Fruit fly (Drosophila melanogaster) whole organism, embryonic: ENCODE data around the gene sti.

Experiments used
- Atf6 ChIP-seq: fragments of 200-800 bp; sonication (Bioruptor generic); IDR thresholded peaks from 2 replicates; pipeline ENCODE4 v1.3.6; 2022; ENCODE audit warnings: missing biosample characterization, missing genetic modification characterization
- CG10267 ChIP-seq: fragments of 200-800 bp; sonication (Bioruptor generic); optimal IDR thresholded peaks from 2 replicates; lab custom pipeline; 2018; ENCODE audit warnings: missing biosample characterization, mild to moderate bottlenecking, missing genetic modification characterization, moderate library complexity
- CG10543 ChIP-seq: fragments of 200-800 bp; sonication (Bioruptor generic); optimal IDR thresholded peaks from 3 replicates; lab custom pipeline; 2017; ENCODE audit warnings: missing biosample characterization, mild to moderate bottlenecking, missing genetic modification characterization, moderate library complexity
- CG11398 ChIP-seq: fragments of 200-800 bp; sonication (Bioruptor generic); optimal IDR thresholded peaks from 2 replicates; lab custom pipeline; 2016; ENCODE audit warnings: missing biosample characterization, missing genetic modification characterization
- CG12769 ChIP-seq: fragments of 200-800 bp; sonication (Bioruptor generic); optimal IDR thresholded peaks from 2 replicates; lab custom pipeline; 2019; ENCODE audit warnings: missing biosample characterization, mild to moderate bottlenecking, missing genetic modification characterization, moderate library complexity
- CG14441 ChIP-seq: fragments of 200-800 bp; sonication (Bioruptor generic); IDR thresholded peaks from 2 replicates; pipeline ENCODE4 v1.3.6; 2022; ENCODE audit warnings: missing biosample characterization, missing genetic modification characterization
- CG15073 ChIP-seq: fragments of 200-800 bp; sonication (Bioruptor generic); optimal IDR thresholded peaks from 2 replicates; lab custom pipeline; 2016; ENCODE audit warnings: missing biosample characterization, missing genetic modification characterization
- CG15269 ChIP-seq: fragments of 200-800 bp; sonication (Bioruptor generic); optimal IDR thresholded peaks from 2 replicates; lab custom pipeline; 2018; ENCODE audit warnings: missing biosample characterization, mild to moderate bottlenecking, missing genetic modification characterization, moderate library complexity
- CG17359 ChIP-seq: fragments of 200-800 bp; sonication (Bioruptor generic); optimal IDR thresholded peaks from 3 replicates; lab custom pipeline; 2018; ENCODE audit warnings: missing biosample characterization, mild to moderate bottlenecking, missing genetic modification characterization, moderate library complexity
- CG1832 ChIP-seq: fragments of 200-800 bp; sonication (Bioruptor generic); optimal IDR thresholded peaks from 2 replicates; lab custom pipeline; 2017; ENCODE audit warnings: missing biosample characterization, mild to moderate bottlenecking, missing genetic modification characterization, inconsistent platforms
- CG2678 ChIP-seq: fragments of 200-800 bp; sonication (Bioruptor generic); optimal IDR thresholded peaks from 3 replicates; lab custom pipeline; 2019; ENCODE audit warnings: missing biosample characterization, mild to moderate bottlenecking, missing genetic modification characterization, moderate library complexity
- CG2875 ChIP-seq: fragments of 200-800 bp; sonication (Bioruptor generic); optimal IDR thresholded peaks from 2 replicates; lab custom pipeline; 2017; ENCODE audit warnings: missing biosample characterization, mild to moderate bottlenecking, missing genetic modification characterization, missing genetic modification reagents
- CG30020 ChIP-seq: fragments of 200-800 bp; optimal IDR thresholded peaks from 2 replicates; lab custom pipeline; 2019; ENCODE audit warnings: missing biosample characterization, mild to moderate bottlenecking, missing genetic modification characterization, moderate library complexity
- CG30403 ChIP-seq: fragments of 200-800 bp; sonication (Bioruptor generic); optimal IDR thresholded peaks from 3 replicates; lab custom pipeline; 2016; ENCODE audit warnings: missing biosample characterization, missing genetic modification characterization
- CG34422 ChIP-seq: fragments of 200-800 bp; sonication (Bioruptor generic); IDR thresholded peaks from 3 replicates; pipeline ENCODE4 v1.3.6; 2022; ENCODE audit warnings: missing biosample characterization, missing genetic modification characterization
- CG4617 ChIP-seq: fragments of 200-800 bp; sonication (Bioruptor generic); optimal IDR thresholded peaks from 3 replicates; lab custom pipeline; 2016; ENCODE audit warnings: missing biosample characterization, missing genetic modification characterization, borderline replicate concordance
- CG5180 ChIP-seq: fragments of 200-800 bp; sonication (Bioruptor generic); optimal IDR thresholded peaks from 3 replicates; lab custom pipeline; 2017; ENCODE audit warnings: missing biosample characterization, missing genetic modification characterization, mild to moderate bottlenecking, moderate library complexity, missing genetic modification reagents
- CG6689 ChIP-seq: fragments of 200-800 bp; sonication (Bioruptor generic); IDR thresholded peaks from 2 replicates; pipeline ENCODE4 v1.3.6; 2022; ENCODE audit warnings: missing biosample characterization, missing genetic modification characterization
- CG7963 ChIP-seq: fragments of 200-800 bp; sonication (Bioruptor generic); IDR thresholded peaks from 3 replicates; pipeline ENCODE4 v1.3.6; 2022; ENCODE audit warnings: missing biosample characterization, missing genetic modification characterization; ENCODE audit not compliant: partially characterized antibody
- Drgx ChIP-seq: fragments of 200-800 bp; sonication (Bioruptor generic); IDR thresholded peaks from 2 replicates; pipeline ENCODE4 v1.3.6; 2022; ENCODE audit warnings: missing biosample characterization, missing genetic modification characterization
- Ets97D ChIP-seq: fragments of 200-800 bp; sonication (Bioruptor generic); optimal IDR thresholded peaks from 3 replicates; lab custom pipeline; 2016; ENCODE audit warnings: missing biosample characterization, missing genetic modification characterization
- MTF-1 ChIP-seq: fragments of 200-800 bp; sonication (Bioruptor generic); optimal IDR thresholded peaks from 2 replicates; lab custom pipeline; 2018; ENCODE audit warnings: missing biosample characterization, mild to moderate bottlenecking, missing genetic modification characterization, borderline replicate concordance
- Max ChIP-seq: fragments of 200-800 bp; sonication (Bioruptor generic); optimal IDR thresholded peaks from 2 replicates; lab custom pipeline; 2016; ENCODE audit warnings: missing biosample characterization, mild to moderate bottlenecking, missing genetic modification characterization
- Meics ChIP-seq: fragments of 200-800 bp; sonication (Bioruptor generic); optimal IDR thresholded peaks from 2 replicates; lab custom pipeline; 2017; ENCODE audit warnings: missing biosample characterization, mild to moderate bottlenecking, missing genetic modification characterization
- Scr ChIP-seq: fragments of 200-800 bp; sonication (Bioruptor generic); IDR thresholded peaks from 2 replicates; pipeline ENCODE4 v1.3.6; 2022; ENCODE audit warnings: missing biosample characterization, missing genetic modification characterization; ENCODE audit not compliant: partially characterized antibody
- Six4 ChIP-seq: fragments of 200-800 bp; sonication (Bioruptor generic); optimal IDR thresholded peaks from 2 replicates; lab custom pipeline; 2016; ENCODE audit warnings: missing biosample characterization, missing genetic modification characterization
- Trl ChIP-seq, 3 experiments: fragments of >200 bp in 2 of 3; fragments of 200-800 bp in 1 of 3; sonication (Bioruptor generic) in 1 of 3; optimal IDR thresholded peaks; 2 replicates in 1 of 3; 3 replicates in 2 of 3; lab custom pipeline; 2016 to 2017; ENCODE audit warnings: missing biosample characterization in 1 of 3, missing genetic modification characterization in 1 of 3
- amos ChIP-seq: fragments of 200-800 bp; sonication (Bioruptor generic); IDR thresholded peaks from 2 replicates; pipeline ENCODE4 v1.3.6; 2022; ENCODE audit warnings: missing biosample characterization, missing genetic modification characterization; ENCODE audit not compliant: partially characterized antibody
- chinmo ChIP-seq: fragments of 200-800 bp; sonication (Bioruptor generic); IDR thresholded peaks from 4 replicates; pipeline ENCODE4 v1.3.6; 2022; ENCODE audit warnings: missing biosample characterization, missing genetic modification characterization; ENCODE audit not compliant: partially characterized antibody
- dpn ChIP-seq, 2 experiments: fragments of 200-800 bp; sonication (Bioruptor generic); optimal IDR thresholded peaks; 3 replicates each; lab custom pipeline; 2016; ENCODE audit warnings: missing biosample characterization in 2 of 2, missing genetic modification characterization in 2 of 2
- gem ChIP-seq: fragments of 200-800 bp; sonication (Bioruptor generic); optimal IDR thresholded peaks from 2 replicates; lab custom pipeline; 2019; ENCODE audit warnings: missing biosample characterization, mild to moderate bottlenecking, missing genetic modification characterization, moderate library complexity
- inv ChIP-seq: fragments of 200-800 bp; sonication (Bioruptor generic); IDR thresholded peaks from 2 replicates; pipeline ENCODE4 v1.3.6; 2022; ENCODE audit warnings: missing biosample characterization, missing genetic modification characterization; ENCODE audit not compliant: partially characterized antibody
- lab ChIP-seq: fragments of 200-800 bp; sonication (Bioruptor generic); optimal IDR thresholded peaks from 3 replicates; lab custom pipeline; 2017; ENCODE audit warnings: missing biosample characterization, missing genetic modification characterization, mild to moderate bottlenecking, moderate library complexity, missing genetic modification reagents
- nau ChIP-seq: fragments of 200-800 bp; sonication (Bioruptor generic); optimal IDR thresholded peaks from 3 replicates; lab custom pipeline; 2017; ENCODE audit warnings: missing biosample characterization, mild to moderate bottlenecking, missing genetic modification characterization, missing genetic modification reagents
- p53 ChIP-seq: fragments of 200-800 bp; sonication (Bioruptor generic); optimal IDR thresholded peaks from 2 replicates; lab custom pipeline; 2016; ENCODE audit warnings: missing biosample characterization, missing genetic modification characterization
- pum ChIP-seq: fragments of 200-800 bp; sonication (Bioruptor generic); optimal IDR thresholded peaks from 2 replicates; lab custom pipeline; 2016; ENCODE audit warnings: missing biosample characterization, missing genetic modification characterization
- sens-2 ChIP-seq: fragments of 200-800 bp; sonication (Bioruptor generic); IDR thresholded peaks from 2 replicates; pipeline ENCODE4 v1.3.6; 2022; ENCODE audit warnings: missing biosample characterization, missing genetic modification characterization
- sim ChIP-seq: fragments of 200-800 bp; sonication (Bioruptor generic); IDR thresholded peaks from 2 replicates; pipeline ENCODE4 v1.3.6; 2022; ENCODE audit warnings: missing biosample characterization, missing genetic modification characterization
- sna ChIP-seq: fragments of 200-800 bp; sonication (Bioruptor generic); IDR thresholded peaks from 2 replicates; pipeline ENCODE4 v1.3.6; 2022; ENCODE audit warnings: missing biosample characterization, missing genetic modification characterization; ENCODE audit not compliant: partially characterized antibody
- sr ChIP-seq: fragments of 200-800 bp; sonication (Bioruptor generic); IDR thresholded peaks from 3 replicates; pipeline ENCODE4 v1.3.6; 2022; ENCODE audit warnings: missing biosample characterization, missing genetic modification characterization
- tin ChIP-seq: fragments of 200-800 bp; sonication (Bioruptor generic); optimal IDR thresholded peaks from 3 replicates; lab custom pipeline; 2016; ENCODE audit warnings: missing biosample characterization, missing genetic modification characterization
- ttk ChIP-seq: fragments of 200-800 bp; sonication (Bioruptor generic); IDR thresholded peaks from 2 replicates; pipeline ENCODE4 v2.1.2; 2022; ENCODE audit warnings: missing biosample characterization, missing genetic modification characterization
- tup ChIP-seq: fragments of 200-800 bp; sonication (Bioruptor generic); optimal IDR thresholded peaks from 2 replicates; lab custom pipeline; 2016; ENCODE audit warnings: missing biosample characterization, mild to moderate bottlenecking, missing genetic modification characterization, moderate library complexity
- vfl ChIP-seq: fragments of 200-800 bp; sonication (Bioruptor generic); optimal IDR thresholded peaks from 2 replicates; lab custom pipeline; 2016; ENCODE audit warnings: missing biosample characterization, missing genetic modification characterization
- vvl ChIP-seq: fragments of 200-800 bp; sonication (Bioruptor generic); IDR thresholded peaks from 2 replicates; pipeline ENCODE4 v1.3.6; 2022; ENCODE audit warnings: missing biosample characterization, missing genetic modification characterization
- zf30C ChIP-seq: fragments of 200-800 bp; sonication (Bioruptor generic); optimal IDR thresholded peaks from 3 replicates; lab custom pipeline; 2018; ENCODE audit warnings: missing biosample characterization, mild to moderate bottlenecking, missing genetic modification characterization

The sti gene

dm6 chr3L:12501249-12501648, 13.4 kb downstream of the sti start, which contains the start of the genes CG10638 and CG10681 (continued):
- TF ChIP-seq lab (GFP tag; lab: Kevin White, UChicago) (peak; percentile 15), CG4617 (GFP tag; lab: Kevin White, UChicago) (peak; percentile 63), tin (GFP tag; lab: Kevin White, UChicago) (peak; percentile 43), nau (peak; percentile 45), CG15269 (tag; lab: Kevin White, UChicago) (peak; percentile 39), CG34422 (GFP tag; lab: Robert Waterston, UW) (peak; percentile 55; the same call in 1 of the 3 replicates), dpn (GFP tag; optimal IDR thresholded peaks at IDR 0.05; lab: Kevin White, UChicago) (peak in 1 of 2 experiments; percentile 50), CG2678 (peak; percentile 46), inv (no peak), CG2875 (GFP tag; lab: Kevin White, UChicago) (no peak), Six4 (GFP tag; lab: Kevin White, UChicago) (no peak), CG10267 (tag; lab: Kevin White, UChicago) (peak; percentile 98), p53 (no peak), ttk (no peak), vfl (GFP tag; lab: Kevin White, UChicago) (peak; percentile 5), Max (GFP tag; lab: Kevin White, UChicago) (peak; percentile 65), CG17359 (tag; lab: Kevin White, UChicago) (peak; percentile 43), Atf6 (GFP tag; lab: Robert Waterston, UW) (peak; percentile 29; the same call in 1 of the 2 replicates)

- no peak for TF ChIP-seq MTF-1 (GFP tag; lab: Kevin White, UChicago)
- TF ChIP-seq tup (GFP tag; lab: Kevin White, UChicago) = no peak
- TF ChIP-seq sr (GFP tag; lab: Robert Waterston, UW) = peak; percentile 38; the same call in 1 of the 3 replicates
- TF ChIP-seq chinmo (GFP tag; lab: Robert Waterston, UW) = peak; percentile 84; the same call in 2 of the 4 replicates
- TF ChIP-seq CG30020 (tag; lab: Kevin White, UChicago) = no peak
- peak in 1 of 2 experiments; percentile 28 for TF ChIP-seq Trl (optimal IDR thresholded peaks at IDR 0.05; lab: Kevin White, UChicago)
- TF ChIP-seq Trl (GFP tag; optimal IDR thresholded peaks at IDR 0.05; lab: Kevin White, UChicago) = no peak
- TF ChIP-seq gem = peak; percentile 7
- TF ChIP-seq sens-2 (GFP tag; lab: Robert Waterston, UW) = no peak
- TF ChIP-seq pum (GFP tag; lab: Kevin White, UChicago) = no peak
- no peak for TF ChIP-seq Meics (GFP tag; lab: Kevin White, UChicago)
- TF ChIP-seq vvl (GFP tag; lab: Robert Waterston, UW) = peak; percentile 25; the same call in 1 of the 2 replicates
- TF ChIP-seq CG30403 (GFP tag; lab: Kevin White, UChicago) = no peak
- no peak; the same call in 1 of the 2 replicates for TF ChIP-seq Drgx (GFP tag; lab: Robert Waterston, UW)
- TF ChIP-seq CG6689 (GFP tag; lab: Robert Waterston, UW) = 0 out of 2 replicates have a peak, but pooled peaks have one; percentile 11
- TF ChIP-seq CG11398 (GFP tag; lab: Kevin White, UChicago) = no peak
- no peak for TF ChIP-seq CG7963 (GFP tag; lab: Robert Waterston, UW)
- 0 out of 2 replicates have a peak, but pooled peaks have one; percentile 32 for TF ChIP-seq sim (GFP tag; lab: Robert Waterston, UW)
- TF ChIP-seq zf30C (GFP tag; lab: Kevin White, UChicago) = no peak
- no peak for TF ChIP-seq Ets97D
- no peak for TF ChIP-seq CG10543 (GFP tag; lab: Kevin White, UChicago)
- peak; percentile 47 for TF ChIP-seq CG12769 (tag; lab: Kevin White, UChicago)
- TF ChIP-seq sna (GFP tag; lab: Robert Waterston, UW) = no peak
- TF ChIP-seq Scr (GFP tag; lab: Robert Waterston, UW) = peak; percentile 29; the same call in 1 of the 2 replicates
- TF ChIP-seq CG14441 = peak; percentile 25; the same call in 1 of the 2 replicates
- TF ChIP-seq CG1832 (GFP tag; lab: Kevin White, UChicago) = no peak
- TF ChIP-seq amos (GFP tag; lab: Robert Waterston, UW) = peak; percentile 24; the same call in 1 of the 2 replicates
- TF ChIP-seq CG5180 (GFP tag; lab: Kevin White, UChicago) = no peak
- TF ChIP-seq CG15073 = no peak
These were observed 17.9 kb downstream of the sti start, which contains the start of gene CG10657 for dm6 chr3L:12496428-12497344. Gene CG10657, minus strand, starts transcription at chr3L:12497216.
